Worm (Caenorhabditis elegans) whole organism, mixed stage, embryonic: Measurements from ENCODE around the gene C24D10.49.

Experiments
- bed-3 ChIP-seq: fragments of 200-800 bp; sonication (Bioruptor generic); optimal IDR thresholded peaks from 3 replicates; lab custom pipeline; 2018; ENCODE audit warnings: mild to moderate bottlenecking, missing genetic modification characterization, moderate library complexity, missing compliant biosample characterization
- blmp-1 ChIP-seq: fragments of 150-350 bp; optimal IDR thresholded peaks from 2 replicates; lab custom pipeline; 2014; ENCODE audit warnings: missing biosample characterization, missing genetic modification characterization
- ceh-39 ChIP-seq: fragments of 150-350 bp; optimal IDR thresholded peaks from 2 replicates; lab custom pipeline; 2014; ENCODE audit warnings: missing biosample characterization, missing genetic modification characterization
- ceh-43 ChIP-seq: fragments of 200-800 bp; sonication (Bioruptor generic); optimal IDR thresholded peaks from 2 replicates; lab custom pipeline; 2018; ENCODE audit warnings: mild to moderate bottlenecking, missing genetic modification characterization, moderate library complexity, missing compliant biosample characterization
- ces-1 ChIP-seq: fragments of 150-350 bp; optimal IDR thresholded peaks from 2 replicates; lab custom pipeline; 2014; ENCODE audit warnings: missing biosample characterization, missing genetic modification reagents, missing genetic modification characterization
- elt-1 ChIP-seq: sonication (generic microtip); optimal IDR thresholded peaks from 2 replicates; lab custom pipeline; 2017; ENCODE audit warnings: missing genetic modification characterization, mild to moderate bottlenecking, missing compliant biosample characterization, antibody characterized with exemption, moderate library complexity, borderline replicate concordance; ENCODE audit not compliant: insufficient read depth
- elt-3 ChIP-seq: fragments of 150-350 bp; optimal IDR thresholded peaks from 2 replicates; lab custom pipeline; 2014; ENCODE audit warnings: missing biosample characterization, missing genetic modification characterization
- flh-1 ChIP-seq: fragments of 200-800 bp; sonication (Bioruptor generic); optimal IDR thresholded peaks from 2 replicates; lab custom pipeline; 2018; ENCODE audit warnings: mild to moderate bottlenecking, missing genetic modification characterization, moderate library complexity, missing compliant biosample characterization
- ham-2 ChIP-seq: fragments of 200-800 bp; sonication (Bioruptor generic); optimal IDR thresholded peaks from 2 replicates; lab custom pipeline; 2018; ENCODE audit warnings: mild to moderate bottlenecking, missing genetic modification characterization, missing compliant biosample characterization
- lin-13 ChIP-seq: fragments of 150-350 bp; optimal IDR thresholded peaks from 2 replicates; lab custom pipeline; 2014; ENCODE audit warnings: missing biosample characterization, missing genetic modification characterization
- lin-32 ChIP-seq: fragments of 200-800 bp; sonication (Bioruptor generic); optimal IDR thresholded peaks from 2 replicates; lab custom pipeline; 2018; ENCODE audit warnings: mild to moderate bottlenecking, missing genetic modification characterization, missing compliant biosample characterization
- mep-1 ChIP-seq: fragments of 150-350 bp; optimal IDR thresholded peaks from 2 replicates; lab custom pipeline; 2017; ENCODE audit warnings: missing biosample characterization, missing genetic modification reagents, missing genetic modification characterization, inconsistent platforms
- mls-2 ChIP-seq: sonication (generic microtip); optimal IDR thresholded peaks from 2 replicates; lab custom pipeline; 2016; ENCODE audit warnings: mild to moderate bottlenecking, missing genetic modification characterization, moderate library complexity, missing compliant biosample characterization
- nhr-2 ChIP-seq: fragments of 150-350 bp; optimal IDR thresholded peaks from 2 replicates; lab custom pipeline; 2014; ENCODE audit warnings: missing biosample characterization, missing genetic modification characterization
- snpc-4 ChIP-seq: fragments of 150-350 bp; optimal IDR thresholded peaks from 2 replicates; lab custom pipeline; 2014; ENCODE audit warnings: missing biosample characterization, missing genetic modification characterization
- sptf-1 ChIP-seq: sonication (generic microtip); optimal IDR thresholded peaks from 2 replicates; lab custom pipeline; 2017; ENCODE audit warnings: mild to moderate bottlenecking, missing genetic modification characterization, moderate library complexity, missing compliant biosample characterization
- tbx-8 ChIP-seq: fragments of 200-800 bp; sonication (Bioruptor generic); optimal IDR thresholded peaks from 2 replicates; lab custom pipeline; 2018; ENCODE audit warnings: mild to moderate bottlenecking, missing genetic modification characterization, moderate library complexity, missing compliant biosample characterization
- unc-120 ChIP-seq: sonication (generic microtip); optimal IDR thresholded peaks from 2 replicates; lab custom pipeline; 2017; ENCODE audit warnings: missing genetic modification characterization, missing compliant biosample characterization; ENCODE audit not compliant: poor library complexity, severe bottlenecking
- unc-39 ChIP-seq: fragments of 150-350 bp; optimal IDR thresholded peaks from 2 replicates; lab custom pipeline; 2014; ENCODE audit warnings: missing biosample characterization, missing genetic modification characterization
- zip-8 ChIP-seq: fragments of 150-350 bp; optimal IDR thresholded peaks from 2 replicates; lab custom pipeline; 2014; ENCODE audit warnings: missing biosample characterization, missing genetic modification characterization

C24D10.49 gene

ce11 chrIV:5110391-5110930 lies 46.7 kb downstream of the C24D10.49 start:
- TF ChIP-seq elt-3 (tag; lab: Kevin White, UChicago) = no peak
- no peak for TF ChIP-seq mls-2
- TF ChIP-seq lin-32 (GFP tag; lab: Kevin White, UChicago) = no peak
- TF ChIP-seq ham-2 = no peak
- TF ChIP-seq ceh-39 (tag; lab: Kevin White, UChicago) = no peak
- no peak for TF ChIP-seq sptf-1
- TF ChIP-seq elt-1 (tag; lab: Kevin White, UChicago) = no peak
- no peak for TF ChIP-seq tbx-8 (GFP tag; lab: Kevin White, UChicago)
- TF ChIP-seq unc-120 (tag; lab: Kevin White, UChicago) = no peak
- TF ChIP-seq flh-1 = no peak
- no peak for TF ChIP-seq mep-1 (tag; lab: Kevin White, UChicago)

- peak; percentile 62 for TF ChIP-seq elt-1 (tag; lab: Kevin White, UChicago)
- TF ChIP-seq zip-8 = peak; percentile 91
- peak; percentile 20 for TF ChIP-seq nhr-2 (tag; lab: Kevin White, UChicago)
- no peak for TF ChIP-seq tbx-8 (GFP tag; lab: Kevin White, UChicago)
- no peak for TF ChIP-seq bed-3 (GFP tag; lab: Kevin White, UChicago)
- TF ChIP-seq ces-1 (GFP tag; lab: Kevin White, UChicago) = peak; percentile 69
- no peak for TF ChIP-seq ceh-43
- peak; percentile 7 for TF ChIP-seq mep-1 (tag; lab: Kevin White, UChicago)
Observed at ce11 chrIV:5109943-5110342, 47.2 kb downstream of the C24D10.49 start.

ce11 chrIV:5108971-5109370 lies 48.2 kb downstream of the C24D10.49 start:
- TF ChIP-seq blmp-1 (tag; lab: Kevin White, UChicago) = no peak
- peak; percentile 98 for TF ChIP-seq ces-1 (GFP tag; lab: Kevin White, UChicago)
- TF ChIP-seq elt-3 (tag; lab: Kevin White, UChicago) = no peak
- no peak for TF ChIP-seq unc-39 (tag; lab: Kevin White, UChicago)
- no peak for TF ChIP-seq snpc-4
- TF ChIP-seq lin-13 (tag; lab: Kevin White, UChicago) = no peak
- no peak for TF ChIP-seq nhr-2 (tag; lab: Kevin White, UChicago)
- TF ChIP-seq, all 35 proteins: peak for 1
